Fruit fly (Drosophila melanogaster) whole organism: ENCODE data around the gene amd.

ENCODE experiments used
- EcR ChIP-seq, 2 experiments: fragments of >200 bp; optimal IDR thresholded peaks; 2 replicates each; lab custom pipeline; 2017; ENCODE audit warnings: missing biosample characterization in 2 of 2, missing genetic modification characterization in 2 of 2, missing genetic modification reagents in 2 of 2
- usp ChIP-seq: fragments of >200 bp; optimal IDR thresholded peaks from 2 replicates; lab custom pipeline; 2017; ENCODE audit warnings: missing biosample characterization, missing genetic modification characterization, mixed read lengths

The amd gene

DNA sequence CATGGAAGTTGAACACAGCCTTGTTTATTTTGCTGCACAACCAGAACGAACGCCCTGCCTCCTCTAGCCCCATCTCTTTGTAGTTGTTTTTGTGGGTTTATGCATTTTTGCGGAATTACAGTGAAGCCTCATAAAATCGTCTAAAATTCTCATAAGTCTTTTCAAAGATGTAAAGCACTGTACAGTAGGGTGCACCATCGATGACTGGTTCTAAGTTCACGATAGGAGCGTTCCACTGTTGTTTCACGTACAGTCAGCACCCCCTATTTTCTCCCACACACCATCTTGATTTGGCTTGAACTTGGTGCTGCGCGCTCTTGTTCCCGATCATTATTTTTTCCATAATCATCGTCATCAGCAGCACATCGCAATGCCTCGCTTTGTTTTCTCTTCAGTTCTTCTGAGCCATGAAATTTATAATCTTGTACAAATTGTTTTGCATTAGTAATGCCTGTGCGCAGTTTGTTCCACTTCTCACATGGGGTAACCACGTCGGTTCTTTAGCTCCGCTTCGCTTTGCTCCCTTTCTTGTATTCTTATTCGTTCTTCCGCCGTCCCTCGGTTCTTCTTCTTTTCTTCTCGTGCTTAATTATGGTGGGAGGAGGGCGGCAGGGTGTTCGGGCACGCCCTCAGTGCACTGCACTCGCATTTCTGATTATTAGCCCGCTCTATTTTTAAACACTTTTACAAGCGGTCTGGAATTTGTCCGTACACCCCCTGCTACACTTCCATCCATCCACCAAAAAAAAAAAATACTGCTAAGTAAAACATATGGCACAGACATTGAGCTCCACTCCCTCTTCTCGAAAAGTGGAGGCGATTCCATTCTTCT is 53.4 kb downstream of the amd start:
- TF ChIP-seq usp (GFP tag; lab: Kevin White, UChicago) (no peak), EcR (GFP tag; optimal IDR thresholded peaks at IDR 0.05; lab: Kevin White, UChicago) (peak in 1 of 2 experiments; percentile 70)
